Worm (Caenorhabditis elegans) whole organism, L3 larva: Measurements from ENCODE around the gene C08E8.5.

ENCODE experiments used
- aly-2 ChIP-seq: fragments of 150-350 bp; optimal IDR thresholded peaks from 2 replicates; lab custom pipeline; 2014; ENCODE audit warnings: missing biosample characterization, missing genetic modification characterization
- ceh-9 ChIP-seq: sonication (generic microtip); optimal IDR thresholded peaks from 2 replicates; lab custom pipeline; 2018; ENCODE audit warnings: missing biosample characterization, missing genetic modification characterization
- egl-27 ChIP-seq: sonication (generic microtip); optimal IDR thresholded peaks from 4 replicates; lab custom pipeline; 2017; ENCODE audit warnings: missing biosample characterization, missing genetic modification reagents, missing genetic modification characterization
- egl-5 ChIP-seq: fragments of 150-350 bp; optimal IDR thresholded peaks from 2 replicates; lab custom pipeline; 2017; ENCODE audit warnings: missing biosample characterization, missing genetic modification reagents, missing genetic modification characterization, inconsistent platforms
- fkh-10 ChIP-seq: sonication (generic microtip); optimal IDR thresholded peaks from 2 replicates; lab custom pipeline; 2017; ENCODE audit warnings: missing biosample characterization, missing genetic modification reagents, missing genetic modification characterization
- nhr-237 ChIP-seq: fragments of 150-350 bp; optimal IDR thresholded peaks from 2 replicates; lab custom pipeline; 2014; ENCODE audit warnings: missing biosample characterization, missing genetic modification characterization
- nhr-67 ChIP-seq: fragments of 150-350 bp; optimal IDR thresholded peaks from 2 replicates; lab custom pipeline; 2014; ENCODE audit warnings: missing biosample characterization, missing genetic modification characterization
- tbx-2 ChIP-seq: sonication (generic microtip); optimal IDR thresholded peaks from 2 replicates; lab custom pipeline; 2016; ENCODE audit warnings: mild to moderate bottlenecking, missing genetic modification characterization, missing compliant biosample characterization
- unc-62 ChIP-seq: fragments of 150-350 bp; sonication (generic microtip); optimal IDR thresholded peaks from 4 replicates; lab custom pipeline; 2014; ENCODE audit warnings: missing biosample characterization, missing genetic modification reagents, missing genetic modification characterization
- zag-1 ChIP-seq: fragments of 150-350 bp; optimal IDR thresholded peaks from 2 replicates; lab custom pipeline; 2014; ENCODE audit warnings: missing biosample characterization, missing genetic modification characterization
- ztf-11 ChIP-seq: fragments of 150-350 bp; optimal IDR thresholded peaks from 2 replicates; lab custom pipeline; 2014; ENCODE audit warnings: missing biosample characterization, missing genetic modification characterization

ce11 chrV:18350046-18350445 lies 9.7 kb downstream of the C08E8.5 start, which contains the start of gene C08E8.3:
- TF ChIP-seq nhr-237 (tag; lab: Kevin White, UChicago) (no peak), egl-27 (no peak), fkh-10 (no peak), ceh-9 (tag; lab: Kevin White, UChicago) (no peak), nhr-67 (tag; lab: Kevin White, UChicago) (no peak), zag-1 (no peak), aly-2 (no peak), egl-5 (tag; lab: Kevin White, UChicago) (no peak), unc-62 (GFP tag; lab: Kevin White, UChicago) (no peak), tbx-2 (no peak), ztf-11 (tag; lab: Kevin White, UChicago) (no peak)
